Fruit fly (Drosophila melanogaster) whole organism, embryonic: Measurements from ENCODE around the gene Ypel.
A peak's percentile ranks its signal among the peaks of the same experiment; 100 is the strongest.

Experiments
- Atf-2 ChIP-seq: fragments of 200-800 bp; sonication (Bioruptor generic); optimal IDR thresholded peaks from 2 replicates; lab custom pipeline; 2016; ENCODE audit warnings: missing biosample characterization, missing genetic modification characterization
- CG10366 ChIP-seq: fragments of 200-800 bp; sonication (Bioruptor generic); IDR thresholded peaks from 2 replicates; pipeline ENCODE4 v1.3.6; 2022; ENCODE audit warnings: missing biosample characterization, missing genetic modification characterization
- CG13894 ChIP-seq: fragments of 200-800 bp; sonication (Bioruptor generic); optimal IDR thresholded peaks from 3 replicates; lab custom pipeline; 2018; ENCODE audit warnings: missing biosample characterization, mild to moderate bottlenecking, missing genetic modification characterization, moderate library complexity
- CG15514 ChIP-seq: fragments of 200-800 bp; sonication (Bioruptor generic); optimal IDR thresholded peaks from 3 replicates; lab custom pipeline; 2017; ENCODE audit warnings: missing biosample characterization, missing genetic modification characterization, mild to moderate bottlenecking, moderate library complexity, missing genetic modification reagents
- CG5180 ChIP-seq: fragments of 200-800 bp; sonication (Bioruptor generic); optimal IDR thresholded peaks from 3 replicates; lab custom pipeline; 2017; ENCODE audit warnings: missing biosample characterization, missing genetic modification characterization, mild to moderate bottlenecking, moderate library complexity, missing genetic modification reagents
- Deaf1 ChIP-seq: fragments of 200-800 bp; optimal IDR thresholded peaks from 3 replicates; lab custom pipeline; 2019; ENCODE audit warnings: missing biosample characterization, mild to moderate bottlenecking, missing genetic modification characterization, moderate library complexity
- Opbp ChIP-seq: fragments of 200-800 bp; sonication (Bioruptor generic); IDR thresholded peaks from 3 replicates; pipeline ENCODE4 v1.3.6; 2022; ENCODE audit warnings: missing biosample characterization, missing genetic modification characterization; ENCODE audit not compliant: partially characterized antibody
- Scr ChIP-seq: fragments of 200-800 bp; sonication (Bioruptor generic); IDR thresholded peaks from 2 replicates; pipeline ENCODE4 v1.3.6; 2022; ENCODE audit warnings: missing biosample characterization, missing genetic modification characterization; ENCODE audit not compliant: partially characterized antibody
- TFAM ChIP-seq: fragments of 200-800 bp; sonication (Bioruptor generic); optimal IDR thresholded peaks from 2 replicates; lab custom pipeline; 2017; ENCODE audit warnings: missing biosample characterization, missing genetic modification characterization, inconsistent platforms
- abd-A ChIP-seq: fragments of 200-800 bp; sonication (Bioruptor generic); optimal IDR thresholded peaks from 3 replicates; lab custom pipeline; 2019; ENCODE audit warnings: missing biosample characterization, mild to moderate bottlenecking, missing genetic modification characterization, moderate library complexity
- chinmo ChIP-seq: fragments of 200-800 bp; sonication (Bioruptor generic); IDR thresholded peaks from 4 replicates; pipeline ENCODE4 v1.3.6; 2022; ENCODE audit warnings: missing biosample characterization, missing genetic modification characterization; ENCODE audit not compliant: partially characterized antibody
- ewg ChIP-seq: fragments of 200-800 bp; sonication (Bioruptor generic); optimal IDR thresholded peaks from 3 replicates; lab custom pipeline; 2017; ENCODE audit warnings: mild to moderate bottlenecking, missing biosample characterization, missing genetic modification reagents, missing genetic modification characterization
- fd96Cb ChIP-seq: fragments of 200-800 bp; sonication (Bioruptor generic); optimal IDR thresholded peaks from 2 replicates; lab custom pipeline; 2018; ENCODE audit warnings: missing biosample characterization, mild to moderate bottlenecking, missing genetic modification characterization, moderate library complexity
- pnt ChIP-seq: fragments of 200-800 bp; sonication (Bioruptor generic); optimal IDR thresholded peaks from 3 replicates; lab custom pipeline; 2016; ENCODE audit warnings: missing biosample characterization, missing genetic modification characterization

Gene Ypel

dm6 chrX:10158175-10158574, 54.0 kb downstream of the Ypel start, which contains the start of gene CG43902:
Gene CG43902, plus strand, starts transcription at chrX:10158434.
- peak; percentile 43 for TF ChIP-seq CG5180 (GFP tag; lab: Kevin White, UChicago)
- TF ChIP-seq CG10366 (GFP tag; lab: Robert Waterston, UW), result no peak
- TF ChIP-seq CG13894 (tag; lab: Kevin White, UChicago), result peak; percentile 28
- no peak for TF ChIP-seq pnt (GFP tag; lab: Kevin White, UChicago)
- TF ChIP-seq fd96Cb (tag; lab: Kevin White, UChicago), result no peak
- TF ChIP-seq Opbp (GFP tag; lab: Robert Waterston, UW), result no peak
- peak; percentile 46 for TF ChIP-seq abd-A (tag; lab: Kevin White, UChicago)
- 0 out of 4 replicates have a peak, but pooled peaks have one; percentile 27 for TF ChIP-seq chinmo
- peak; percentile 11 for TF ChIP-seq CG15514
- TF ChIP-seq TFAM (GFP tag; lab: Kevin White, UChicago), result no peak
- TF ChIP-seq ewg (GFP tag; lab: Kevin White, UChicago), result peak; percentile 27
- TF ChIP-seq Atf-2 (GFP tag; lab: Kevin White, UChicago), result no peak
- TF ChIP-seq Scr (GFP tag; lab: Robert Waterston, UW), result no peak
- TF ChIP-seq Deaf1 (tag; lab: Kevin White, UChicago), result peak; percentile 92
